Fruit fly (Drosophila melanogaster): Measurements from ENCODE around the gene CG31635.

DNA sequence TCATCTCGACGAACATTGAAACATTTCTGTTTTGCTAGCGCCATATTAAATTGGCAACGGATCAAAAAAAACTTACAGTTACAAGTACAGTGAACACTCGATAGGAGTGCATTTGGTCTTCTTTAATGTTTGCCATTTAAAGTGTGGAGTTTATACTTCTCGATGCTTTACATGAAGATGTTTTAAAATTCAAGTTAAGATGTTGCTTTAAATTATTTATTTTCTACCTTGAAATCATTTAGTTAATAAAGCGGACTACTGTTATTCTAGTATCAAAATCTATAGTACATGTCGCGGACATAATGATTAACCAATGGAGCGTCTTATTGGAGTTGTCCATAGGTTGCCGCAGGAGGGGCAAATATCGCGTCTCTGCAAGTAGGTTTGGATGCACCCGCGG is 27.6 kb upstream of the CG31635 start, which contains the start of gene cort:
- TF ChIP-seq dsf (GFP tag; optimal IDR thresholded peaks at IDR 0.05; ENCODE audit: borderline replicate concordance) (no peak), Hr78 (GFP tag; optimal IDR thresholded peaks at IDR 0.05) (no peak), Abd-B (GFP tag; optimal IDR thresholded peaks at IDR 0.05) (no peak), GATAd (GFP tag; optimal IDR thresholded peaks at IDR 0.05) (no peak), N (GFP tag; optimal IDR thresholded peaks at IDR 0.05) (no peak), jim (GFP tag; optimal IDR thresholded peaks at IDR 0.05) (no peak)

Measured in whole organism, wandering third instar larva.